Worm (Caenorhabditis elegans) whole organism, L3 larva: ENCODE data around the gene vha-14.

ENCODE experiments used
- nhr-25 ChIP-seq: sonication (generic microtip); optimal IDR thresholded peaks from 2 replicates; lab custom pipeline; 2017; ENCODE audit warnings: missing biosample characterization, missing genetic modification characterization
- nhr-77 ChIP-seq: fragments of 150-350 bp; optimal IDR thresholded peaks from 2 replicates; lab custom pipeline; 2014; ENCODE audit warnings: missing biosample characterization, missing genetic modification characterization
- tbx-2 ChIP-seq: sonication (generic microtip); optimal IDR thresholded peaks from 2 replicates; lab custom pipeline; 2016; ENCODE audit warnings: mild to moderate bottlenecking, missing genetic modification characterization, missing compliant biosample characterization

- TF ChIP-seq nhr-77 (no peak), nhr-25 (tag; lab: Kevin White, UChicago) (no peak), tbx-2 (tag; lab: Kevin White, UChicago) (no peak)
Measured at ce11 chrIII:9465424-9465823, 42.5 kb upstream of the vha-14 start, which contains the start of gene B0464.9.
